Worm (Caenorhabditis elegans): ENCODE measurements around the gene nhr-71.
A peak's percentile ranks its signal among the peaks of the same experiment; 100 is the strongest.

DNA sequence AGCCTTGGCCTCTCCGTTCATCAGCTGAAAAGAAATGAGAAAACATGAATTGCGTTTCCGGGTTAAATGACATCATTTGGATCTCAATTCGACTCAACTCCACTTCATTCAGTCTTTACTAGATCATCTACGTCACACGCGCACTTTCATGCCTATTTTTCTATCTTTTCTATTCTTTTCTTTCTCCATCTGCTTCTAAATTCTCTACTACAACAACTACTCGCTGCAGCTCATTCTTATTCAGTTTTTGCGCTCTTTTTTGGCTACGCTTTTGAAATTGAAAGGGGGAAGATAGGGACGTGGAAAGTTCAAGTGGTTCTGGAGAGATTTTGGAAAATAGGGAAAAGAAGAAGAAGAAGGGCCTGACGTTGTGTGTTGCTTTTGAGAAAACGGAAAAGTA is 21.4 kb downstream of the nhr-71 start:
- TF ChIP-seq unc-62 (GFP tag; optimal IDR thresholded peaks at IDR 0.05) (no peak), ama-1 (optimal IDR thresholded peaks at IDR 0.05) (no peak), ama-1 (GFP tag; optimal IDR thresholded peaks at IDR 0.05) (no peak), lir-1 (GFP tag; conservative IDR thresholded peaks at IDR 0.05) (no peak), snpc-4 (GFP tag; optimal IDR thresholded peaks at IDR 0.05) (no peak), snpc-4 (tag; optimal IDR thresholded peaks at IDR 0.05) (no peak), K12H6.12 (tag; optimal IDR thresholded peaks at IDR 0.05) (peak; percentile 63), ztf-3 (GFP tag; optimal IDR thresholded peaks at IDR 0.05) (no peak), attf-6 (GFP tag; IDR thresholded peaks at IDR 0.05) (no peak), pha-4 (tag; optimal IDR thresholded peaks at IDR 0.05) (no peak), F57A8.1 (GFP tag; optimal IDR thresholded peaks at IDR 0.05) (no peak), mxl-1 (tag; optimal IDR thresholded peaks at IDR 0.05) (no peak), F57C9.4 (tag; optimal IDR thresholded peaks at IDR 0.05) (no peak)

All from whole organism, young adult.